Worm (Caenorhabditis elegans) whole organism, midembryonic: ENCODE results near the gene C05D11.1.

ENCODE experiments used
- T22C8.4 ChIP-seq: fragments of 200-800 bp; sonication (Bioruptor generic); IDR thresholded peaks from 2 replicates; pipeline ENCODE4 v1.3.6; 2022; ENCODE audit warnings: missing genetic modification characterization, missing compliant biosample characterization
- cog-1 ChIP-seq: sonication (generic microtip); optimal IDR thresholded peaks from 2 replicates; lab custom pipeline; 2016; ENCODE audit warnings: missing genetic modification characterization, missing compliant biosample characterization
- flt-1 ChIP-seq: fragments of 200-800 bp; sonication (Bioruptor generic); IDR thresholded peaks from 2 replicates; pipeline ENCODE4 v1.3.6; 2022; ENCODE audit warnings: missing genetic modification characterization, missing compliant biosample characterization
- klf-2 ChIP-seq: fragments of 200-800 bp; sonication (Bioruptor generic); conservative IDR thresholded peaks from 2 replicates; pipeline ENCODE4 v1.3.6; 2022; ENCODE audit warnings: missing genetic modification reagents, missing genetic modification characterization, missing compliant biosample characterization
- med-1 ChIP-seq: sonication (generic microtip); optimal IDR thresholded peaks from 2 replicates; lab custom pipeline; 2017; ENCODE audit warnings: missing genetic modification characterization, mild to moderate bottlenecking, missing compliant biosample characterization, antibody characterized with exemption, missing genetic modification reagents; ENCODE audit not compliant: insufficient read depth
- ref-1 ChIP-seq: fragments of 200-800 bp; sonication (Bioruptor generic); conservative IDR thresholded peaks from 2 replicates; pipeline ENCODE4 v1.3.6; 2022; ENCODE audit warnings: missing genetic modification reagents, missing genetic modification characterization, missing compliant biosample characterization
- tab-1 ChIP-seq: fragments of 200-800 bp; sonication (Bioruptor generic); IDR thresholded peaks from 2 replicates; pipeline ENCODE4 v1.3.6; 2022; ENCODE audit warnings: missing genetic modification characterization, missing compliant biosample characterization
- ztf-23 ChIP-seq: fragments of 200-800 bp; sonication (Bioruptor generic); IDR thresholded peaks from 2 replicates; pipeline ENCODE4 v1.3.6; 2022; ENCODE audit warnings: missing genetic modification reagents, missing genetic modification characterization, missing compliant biosample characterization
- ztf-29 ChIP-seq: fragments of 200-800 bp; sonication (Bioruptor generic); IDR thresholded peaks from 2 replicates; pipeline ENCODE4 v1.3.6; 2022; ENCODE audit warnings: missing genetic modification reagents, missing genetic modification characterization, missing compliant biosample characterization

The C05D11.1 gene

DNA sequence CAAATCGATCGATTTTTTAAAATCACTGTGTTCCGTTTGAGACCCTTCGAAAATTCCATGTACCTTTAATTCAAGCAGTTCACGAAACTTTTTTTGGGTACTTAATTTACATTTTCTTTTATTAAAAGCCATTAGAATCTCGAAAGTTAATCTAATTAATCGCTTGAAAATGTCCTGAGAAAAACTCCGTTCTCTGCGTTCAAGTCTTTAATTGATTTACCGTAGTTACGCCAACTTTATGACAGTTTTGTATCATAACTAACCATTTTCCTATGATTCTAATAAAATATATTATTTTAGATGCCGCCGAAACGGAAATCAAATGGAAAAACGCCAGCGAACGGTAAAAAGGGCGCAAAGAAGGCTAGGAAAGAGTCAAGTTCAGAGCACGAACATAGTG lies 17.8 kb downstream of the C05D11.1 start, which contains the start of gene jhdm-1:
Gene jhdm-1 (plus strand): TSS at position 301 of the 400 bp plus-strand sequence.
- TF ChIP-seq ztf-23 (GFP tag; lab: Robert Waterston, UW) (no peak), cog-1 (no peak), flt-1 (GFP tag; lab: Robert Waterston, UW) (no peak), klf-2 (GFP tag; lab: Robert Waterston, UW) (no peak), ref-1 (GFP tag; lab: Robert Waterston, UW) (no peak), T22C8.4 (no peak), med-1 (GFP tag; lab: Kevin White, UChicago) (no peak), ztf-29 (no peak), tab-1 (GFP tag; lab: Robert Waterston, UW) (no peak)

DNA sequence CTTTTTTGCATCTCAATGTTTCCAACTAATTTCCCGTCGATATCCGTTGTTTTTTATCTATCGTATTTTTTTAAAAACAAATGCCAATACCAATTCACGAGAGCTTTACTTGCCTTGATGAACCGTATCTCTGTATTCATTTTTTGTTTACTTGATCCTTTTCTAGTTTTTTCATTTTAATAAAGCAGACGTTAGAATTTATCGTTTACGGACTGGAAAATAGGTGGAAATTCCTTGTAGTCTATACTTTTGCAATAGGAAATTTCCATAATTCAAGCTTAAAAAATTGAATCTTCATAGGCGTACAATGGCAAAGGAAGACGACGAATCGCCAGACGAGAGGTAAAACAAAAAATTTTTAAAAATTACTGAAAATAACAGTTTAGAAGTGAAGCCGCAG lies 23.4 kb downstream of the C05D11.1 start, which contains the start of gene algn-1:
Gene algn-1 (plus strand): TSS at position 301 of the 400 bp plus-strand sequence.
- no peak for TF ChIP-seq ref-1 (GFP tag; lab: Robert Waterston, UW)
- no peak for TF ChIP-seq cog-1
- TF ChIP-seq klf-2 (GFP tag; lab: Robert Waterston, UW) = no peak
- no peak for TF ChIP-seq med-1 (GFP tag; lab: Kevin White, UChicago)
- TF ChIP-seq ztf-29 = no peak
- TF ChIP-seq flt-1 (GFP tag; lab: Robert Waterston, UW) = no peak
- no peak for TF ChIP-seq tab-1 (GFP tag; lab: Robert Waterston, UW)
- no peak for TF ChIP-seq ztf-23 (GFP tag; lab: Robert Waterston, UW)
- TF ChIP-seq T22C8.4 = no peak

DNA sequence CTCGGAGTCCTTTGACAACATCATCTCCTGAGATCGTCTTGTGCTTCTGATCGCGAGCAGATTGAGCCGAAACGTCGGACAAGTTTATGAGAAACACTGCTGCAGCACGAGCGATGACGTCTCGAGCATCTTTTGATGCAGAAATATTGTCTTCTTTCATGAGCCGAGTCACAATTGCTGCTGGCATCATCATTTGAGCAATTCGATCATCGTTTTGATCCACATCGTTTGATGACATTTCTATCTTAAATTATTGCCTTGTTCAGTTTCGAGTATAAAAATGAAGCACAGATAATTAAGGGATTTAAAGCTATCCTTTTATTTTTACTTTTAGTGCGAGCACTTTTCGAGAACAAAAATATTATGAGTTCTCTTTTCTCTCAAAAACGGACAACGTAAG lies 26.2 kb downstream of the C05D11.1 start, which contains the start of gene T26A5.8:
Gene T26A5.8 (minus strand): TSS at position 247 of the 400 bp plus-strand sequence.
- TF ChIP-seq ztf-23 (GFP tag; lab: Robert Waterston, UW) (no peak), med-1 (GFP tag; lab: Kevin White, UChicago) (no peak), T22C8.4 (no peak), cog-1 (no peak), flt-1 (GFP tag; lab: Robert Waterston, UW) (no peak), tab-1 (GFP tag; lab: Robert Waterston, UW) (no peak), klf-2 (GFP tag; lab: Robert Waterston, UW) (no peak), ztf-29 (no peak), ref-1 (GFP tag; lab: Robert Waterston, UW) (no peak)

DNA sequence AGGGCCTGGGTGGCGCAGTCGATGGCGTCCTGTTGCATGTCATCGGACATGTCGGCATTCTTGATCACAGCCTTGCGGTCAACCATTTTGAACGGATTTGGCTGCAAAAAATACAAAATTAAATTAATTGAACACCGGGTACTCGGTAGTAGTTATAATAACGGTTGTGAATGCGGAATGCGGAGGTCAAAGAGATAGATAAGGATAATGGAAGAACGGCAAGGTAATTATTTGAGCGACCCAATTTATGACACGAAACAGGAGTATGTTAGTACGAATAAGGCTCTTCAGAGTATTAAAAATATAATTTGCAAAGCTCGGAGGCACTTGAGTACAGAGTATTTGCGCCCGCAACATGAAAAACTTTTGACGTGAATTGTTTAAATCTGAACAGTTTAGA lies 27.3 kb downstream of the C05D11.1 start, which contains the start of gene dlc-1:
Gene dlc-1 (minus strand): TSS at position 101 of the 400 bp plus-strand sequence.
- TF ChIP-seq ztf-29 (no peak), T22C8.4 (no peak), flt-1 (GFP tag; lab: Robert Waterston, UW) (no peak), cog-1 (no peak), tab-1 (GFP tag; lab: Robert Waterston, UW) (no peak), klf-2 (GFP tag; lab: Robert Waterston, UW) (no peak), ref-1 (GFP tag; lab: Robert Waterston, UW) (no peak), med-1 (GFP tag; lab: Kevin White, UChicago) (no peak), ztf-23 (GFP tag; lab: Robert Waterston, UW) (no peak)

DNA sequence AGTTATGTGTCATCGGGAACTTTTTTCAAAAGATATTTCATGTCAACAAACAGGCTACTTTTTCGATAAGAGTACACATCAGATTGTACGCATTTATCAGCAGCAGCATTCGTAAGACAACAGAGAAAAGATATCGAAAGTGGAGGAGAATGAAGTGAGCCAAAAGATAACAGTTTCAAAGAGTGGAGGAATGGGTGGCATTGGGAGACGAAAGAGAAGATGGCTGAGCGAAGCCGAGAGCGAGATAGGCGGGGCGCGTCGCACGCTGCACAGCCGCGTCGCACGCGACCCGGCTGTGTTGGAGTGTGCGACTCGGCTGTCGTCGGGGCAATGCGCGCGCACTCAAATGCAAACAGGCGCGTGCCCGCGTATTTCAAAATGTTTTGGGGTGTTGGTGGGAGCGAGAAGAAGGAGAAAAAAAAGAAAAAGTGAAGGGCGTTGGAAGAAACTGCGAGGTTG lies 27.7 kb downstream of the C05D11.1 start:
- 0 out of 2 replicates have a peak, but pooled peaks have one; percentile 6 for TF ChIP-seq ztf-23 (GFP tag; lab: Robert Waterston, UW)
- peak; percentile 52; the same call in 1 of the 2 replicates for TF ChIP-seq ztf-29
- TF ChIP-seq ref-1 (GFP tag; lab: Robert Waterston, UW) = no peak

DNA sequence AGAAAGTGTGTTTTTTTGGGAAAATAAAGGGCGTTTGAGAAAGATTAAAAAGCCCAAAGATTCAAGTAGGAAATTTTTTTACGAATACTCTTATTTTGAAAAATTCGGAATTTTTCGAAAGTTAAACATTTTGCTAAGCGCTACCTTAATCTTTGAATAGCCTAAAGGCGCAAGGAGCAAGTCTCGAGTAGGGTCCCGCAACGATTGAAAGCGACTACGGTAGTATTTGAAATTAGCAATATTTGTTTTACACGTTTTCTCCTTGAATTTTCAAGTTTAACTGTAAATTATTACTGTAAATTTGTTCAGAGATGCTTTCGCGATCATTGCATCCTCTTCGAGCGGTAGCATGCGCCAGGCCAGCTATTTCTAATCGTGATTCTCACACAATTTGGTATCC lies 28.5 kb downstream of the C05D11.1 start, which contains the start of gene nduf-2.2:
Gene nduf-2.2 (plus strand): TSS at position 310 of the 400 bp plus-strand sequence.
- TF ChIP-seq ztf-23 (GFP tag; lab: Robert Waterston, UW) = no peak
- no peak for TF ChIP-seq ztf-29
- no peak for TF ChIP-seq tab-1 (GFP tag; lab: Robert Waterston, UW)
- no peak for TF ChIP-seq med-1 (GFP tag; lab: Kevin White, UChicago)
- no peak for TF ChIP-seq T22C8.4
- no peak for TF ChIP-seq ref-1 (GFP tag; lab: Robert Waterston, UW)
- no peak for TF ChIP-seq cog-1
- no peak for TF ChIP-seq flt-1 (GFP tag; lab: Robert Waterston, UW)
- no peak for TF ChIP-seq klf-2 (GFP tag; lab: Robert Waterston, UW)

DNA sequence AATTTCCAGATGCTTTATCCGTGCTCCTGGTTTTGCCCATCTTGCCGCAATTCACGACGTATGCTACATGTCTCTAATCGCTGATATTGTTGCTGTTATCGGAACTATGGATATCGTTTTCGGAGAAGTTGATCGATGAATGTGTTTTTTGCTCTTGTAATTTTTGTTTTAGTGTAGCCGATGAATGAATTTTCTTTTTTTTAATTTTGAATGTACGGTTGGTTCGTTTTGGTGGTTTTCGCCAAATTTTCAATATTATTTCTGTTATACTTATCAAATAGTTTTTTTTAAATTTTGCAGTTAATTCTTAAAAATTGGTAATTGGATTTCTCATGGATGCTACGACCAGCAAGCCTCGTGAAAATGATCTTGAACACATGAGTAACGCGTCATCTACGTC lies 30.6 kb downstream of the C05D11.1 start, which contains the start of gene T26A5.2:
Gene T26A5.2 (plus strand): TSS at position 301 of the 400 bp plus-strand sequence.
- no peak for TF ChIP-seq T22C8.4
- no peak for TF ChIP-seq ztf-23 (GFP tag; lab: Robert Waterston, UW)

DNA sequence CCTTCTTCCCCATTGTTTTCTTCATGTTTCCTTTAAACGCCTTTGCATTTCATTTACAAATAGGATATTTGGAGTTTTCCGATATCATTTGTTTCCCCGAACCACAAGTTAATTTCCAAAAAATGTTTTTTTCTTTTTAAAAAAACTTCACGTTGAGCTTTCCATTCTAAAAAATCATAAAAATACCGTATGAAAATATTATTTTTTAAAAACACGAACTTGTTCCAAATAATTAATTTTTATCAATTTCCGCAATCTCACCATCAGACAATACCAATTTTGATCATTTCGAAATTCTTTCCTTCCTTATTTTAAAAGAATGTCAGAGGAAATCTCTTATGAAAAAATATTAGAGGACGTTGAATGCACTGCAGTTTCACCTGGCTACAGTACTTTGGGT lies 35.0 kb downstream of the C05D11.1 start, which contains the start of gene wht-6:
Gene wht-6 (plus strand): TSS at position 301 of the 400 bp plus-strand sequence.
- TF ChIP-seq klf-2 (GFP tag; lab: Robert Waterston, UW) (no peak), cog-1 (no peak), ztf-29 (no peak)

DNA sequence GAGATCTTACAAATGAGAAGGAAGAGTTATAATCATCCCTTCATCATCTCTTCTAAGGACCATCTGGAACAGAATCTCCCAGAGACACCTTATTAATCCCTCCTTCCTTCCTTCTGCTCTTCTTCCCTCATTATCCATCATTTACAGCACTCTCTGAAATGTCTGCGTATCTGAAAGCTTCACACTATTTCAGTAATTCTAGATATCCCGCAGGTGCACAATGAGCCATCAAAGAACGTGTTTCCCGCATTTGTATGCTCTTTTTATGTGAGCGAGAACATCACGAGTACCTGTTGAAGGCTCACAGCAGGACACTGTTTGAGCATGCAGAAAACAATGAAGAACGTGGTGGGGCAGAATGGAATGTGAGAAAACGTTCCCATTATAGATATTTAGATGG lies 40.0 kb downstream of the C05D11.1 start:
- TF ChIP-seq cog-1 = no peak
- TF ChIP-seq ztf-23 (GFP tag; lab: Robert Waterston, UW) = no peak
- TF ChIP-seq ztf-29 = no peak
- no peak for TF ChIP-seq ref-1 (GFP tag; lab: Robert Waterston, UW)
- TF ChIP-seq flt-1 (GFP tag; lab: Robert Waterston, UW) = no peak
- TF ChIP-seq tab-1 (GFP tag; lab: Robert Waterston, UW) = no peak
- no peak for TF ChIP-seq med-1 (GFP tag; lab: Kevin White, UChicago)
- no peak for TF ChIP-seq T22C8.4
- TF ChIP-seq klf-2 (GFP tag; lab: Robert Waterston, UW) = no peak
